Fruit fly (Drosophila melanogaster) S2 (cell line): Measurements from ENCODE around the gene Cyp303a1.

Source experiments
- CG8478 ChIP-seq: fragments of >200 bp; optimal IDR thresholded peaks from 2 replicates; lab custom pipeline; 2018
- CTCF ChIP-seq, 2 experiments: fragments of >200 bp; optimal IDR thresholded peaks; 2 replicates each; lab custom pipeline; 2018

- TF ChIP-seq CTCF (optimal IDR thresholded peaks at IDR 0.05; lab: Kevin White, UChicago) = no peak
- TF ChIP-seq CG8478 (lab: Kevin White, UChicago) = no peak
Measured at dm6 chr2L:16255232-16256117, 38.5 kb upstream of the Cyp303a1 start.
